Fruit fly (Drosophila melanogaster) whole organism, embryonic: ENCODE results near the gene Gyc89Da.

Experiments
- Antp ChIP-seq: fragments of 200-800 bp; sonication (Bioruptor generic); optimal IDR thresholded peaks from 3 replicates; lab custom pipeline; 2016; ENCODE audit warnings: missing biosample characterization, missing genetic modification characterization
- CG11247 ChIP-seq: fragments of 200-800 bp; sonication (Bioruptor generic); IDR thresholded peaks from 2 replicates; pipeline ENCODE4 v1.3.6; 2022; ENCODE audit warnings: missing biosample characterization, missing genetic modification characterization
- CG12236 ChIP-seq: fragments of 200-800 bp; sonication (Bioruptor generic); optimal IDR thresholded peaks from 2 replicates; lab custom pipeline; 2016; ENCODE audit warnings: missing biosample characterization, missing genetic modification characterization
- CG13123 ChIP-seq: fragments of 200-800 bp; sonication (Bioruptor generic); optimal IDR thresholded peaks from 2 replicates; lab custom pipeline; 2016; ENCODE audit warnings: missing biosample characterization, missing genetic modification characterization
- CG1529 ChIP-seq: fragments of 200-800 bp; sonication (Bioruptor generic); optimal IDR thresholded peaks from 3 replicates; lab custom pipeline; 2018; ENCODE audit warnings: missing biosample characterization, missing genetic modification characterization
- CG16779 ChIP-seq: fragments of 200-800 bp; sonication (Bioruptor generic); IDR thresholded peaks from 2 replicates; pipeline ENCODE4 v1.3.6; 2022; ENCODE audit warnings: missing biosample characterization, missing genetic modification characterization
- CG17328 ChIP-seq: fragments of 200-800 bp; sonication (Bioruptor generic); IDR thresholded peaks from 2 replicates; pipeline ENCODE4 v1.3.6; 2022; ENCODE audit warnings: missing biosample characterization, missing genetic modification characterization
- CG17829 ChIP-seq: fragments of 200-800 bp; optimal IDR thresholded peaks from 2 replicates; lab custom pipeline; 2019; ENCODE audit warnings: missing biosample characterization, mild to moderate bottlenecking, missing genetic modification characterization, moderate library complexity
- CG18476 ChIP-seq: fragments of 200-800 bp; sonication (Bioruptor generic); optimal IDR thresholded peaks from 2 replicates; lab custom pipeline; 2016; ENCODE audit warnings: missing biosample characterization, mild to moderate bottlenecking, missing genetic modification characterization
- CG2202 ChIP-seq: fragments of 200-800 bp; sonication (Bioruptor generic); optimal IDR thresholded peaks from 2 replicates; lab custom pipeline; 2018; ENCODE audit warnings: missing biosample characterization, mild to moderate bottlenecking, missing genetic modification characterization
- CG3065 ChIP-seq: fragments of 200-800 bp; sonication (Bioruptor generic); optimal IDR thresholded peaks from 2 replicates; lab custom pipeline; 2016; ENCODE audit warnings: missing biosample characterization, missing genetic modification characterization
- CG31365 ChIP-seq: fragments of 200-800 bp; sonication (Bioruptor generic); optimal IDR thresholded peaks from 2 replicates; lab custom pipeline; 2018; ENCODE audit warnings: missing biosample characterization, mild to moderate bottlenecking, missing genetic modification characterization
- CG3407 ChIP-seq: fragments of 200-800 bp; sonication (Bioruptor generic); optimal IDR thresholded peaks from 2 replicates; lab custom pipeline; 2018; ENCODE audit warnings: missing biosample characterization, mild to moderate bottlenecking, missing genetic modification characterization
- CG34224 ChIP-seq: fragments of 200-800 bp; sonication (Bioruptor generic); IDR thresholded peaks from 3 replicates; pipeline ENCODE4 v1.3.6; 2022; ENCODE audit warnings: missing biosample characterization, missing genetic modification characterization; ENCODE audit not compliant: partially characterized antibody
- CG34422 ChIP-seq: fragments of 200-800 bp; sonication (Bioruptor generic); IDR thresholded peaks from 3 replicates; pipeline ENCODE4 v1.3.6; 2022; ENCODE audit warnings: missing biosample characterization, missing genetic modification characterization
- CG3726 ChIP-seq: fragments of 200-800 bp; sonication (Bioruptor generic); IDR thresholded peaks from 3 replicates; pipeline ENCODE4, ENCODE4 v1.3.6; 2022; ENCODE audit warnings: missing biosample characterization, missing genetic modification characterization
- CG42726 ChIP-seq: fragments of 200-800 bp; sonication (Bioruptor generic); IDR thresholded peaks from 2 replicates; pipeline ENCODE4 v1.3.6; 2022; ENCODE audit warnings: missing biosample characterization, missing genetic modification characterization; ENCODE audit not compliant: partially characterized antibody
- CG6689 ChIP-seq: fragments of 200-800 bp; sonication (Bioruptor generic); IDR thresholded peaks from 2 replicates; pipeline ENCODE4 v1.3.6; 2022; ENCODE audit warnings: missing biosample characterization, missing genetic modification characterization
- CG7372 ChIP-seq: fragments of 200-800 bp; sonication (Bioruptor generic); IDR thresholded peaks from 2 replicates; pipeline ENCODE4 v1.3.6; 2022; ENCODE audit warnings: missing biosample characterization, missing genetic modification characterization
- CG8388 ChIP-seq: fragments of 200-800 bp; sonication (Bioruptor generic); optimal IDR thresholded peaks from 2 replicates; lab custom pipeline; 2019; ENCODE audit warnings: missing biosample characterization, mild to moderate bottlenecking, missing genetic modification characterization, moderate library complexity
- CkIIα-i1 ChIP-seq: fragments of 200-800 bp; sonication (Bioruptor generic); IDR thresholded peaks from 2 replicates; pipeline ENCODE4 v1.3.6; 2022; ENCODE audit warnings: missing biosample characterization, missing genetic modification characterization
- Deaf1 ChIP-seq: fragments of 200-800 bp; optimal IDR thresholded peaks from 3 replicates; lab custom pipeline; 2019; ENCODE audit warnings: missing biosample characterization, mild to moderate bottlenecking, missing genetic modification characterization, moderate library complexity
- Dll ChIP-seq: fragments of 200-800 bp; sonication (Bioruptor generic); IDR thresholded peaks from 4 replicates; pipeline ENCODE4 v1.3.6; 2022; ENCODE audit warnings: missing biosample characterization, missing genetic modification characterization; ENCODE audit not compliant: partially characterized antibody
- H15 ChIP-seq: fragments of 200-800 bp; sonication (Bioruptor generic); IDR thresholded peaks from 3 replicates; pipeline ENCODE4 v1.3.6; 2022; ENCODE audit warnings: missing biosample characterization, missing genetic modification characterization
- Hr3 ChIP-seq: fragments of 200-800 bp; sonication (Bioruptor generic); optimal IDR thresholded peaks from 3 replicates; lab custom pipeline; 2016; ENCODE audit warnings: missing biosample characterization, missing genetic modification characterization
- Opbp ChIP-seq: fragments of 200-800 bp; sonication (Bioruptor generic); IDR thresholded peaks from 3 replicates; pipeline ENCODE4 v1.3.6; 2022; ENCODE audit warnings: missing biosample characterization, missing genetic modification characterization; ENCODE audit not compliant: partially characterized antibody
- Poxn ChIP-seq: fragments of 200-800 bp; sonication (Bioruptor generic); IDR thresholded peaks from 2 replicates; pipeline ENCODE4 v1.3.6; 2022; ENCODE audit warnings: missing biosample characterization, missing genetic modification characterization
- Ptx1 ChIP-seq: fragments of 200-800 bp; sonication (Bioruptor generic); IDR thresholded peaks from 2 replicates; pipeline ENCODE4 v1.3.6; 2022; ENCODE audit warnings: missing biosample characterization, missing genetic modification characterization
- Sox102F ChIP-seq: fragments of 200-800 bp; sonication (Bioruptor generic); optimal IDR thresholded peaks from 2 replicates; lab custom pipeline; 2018; ENCODE audit warnings: missing biosample characterization, mild to moderate bottlenecking, missing genetic modification characterization, moderate library complexity
- Tbp ChIP-seq: fragments of >200 bp; optimal IDR thresholded peaks from 2 replicates; lab custom pipeline; 2018; ENCODE audit warnings: missing biosample characterization, missing genetic modification characterization
- bab2 ChIP-seq: fragments of 200-800 bp; sonication (Bioruptor generic); optimal IDR thresholded peaks from 2 replicates; lab custom pipeline; 2016; ENCODE audit warnings: missing biosample characterization, missing genetic modification characterization
- btn ChIP-seq: fragments of 200-800 bp; sonication (Bioruptor generic); optimal IDR thresholded peaks from 2 replicates; lab custom pipeline; 2016; ENCODE audit warnings: missing biosample characterization, missing genetic modification characterization
- ci ChIP-seq: fragments of 200-800 bp; sonication (Bioruptor generic); IDR thresholded peaks from 3 replicates; pipeline ENCODE4 v1.3.6; 2022; ENCODE audit warnings: missing biosample characterization, missing genetic modification characterization
- crol ChIP-seq: fragments of 200-800 bp; sonication (Bioruptor generic); IDR thresholded peaks from 2 replicates; pipeline ENCODE4 v1.3.6; 2022; ENCODE audit warnings: missing biosample characterization, missing genetic modification characterization
- danr ChIP-seq: fragments of 200-800 bp; sonication (Bioruptor generic); IDR thresholded peaks from 2 replicates; pipeline ENCODE4 v1.3.6; 2022; ENCODE audit warnings: missing biosample characterization, missing genetic modification characterization
- dmrt11E ChIP-seq: fragments of 200-800 bp; sonication (Bioruptor generic); optimal IDR thresholded peaks from 3 replicates; lab custom pipeline; 2018; ENCODE audit warnings: missing biosample characterization, mild to moderate bottlenecking, missing genetic modification characterization, moderate library complexity
- ftz-f1 ChIP-seq: fragments of 200-800 bp; sonication (Bioruptor generic); optimal IDR thresholded peaks from 2 replicates; lab custom pipeline; 2016; ENCODE audit warnings: missing biosample characterization, missing genetic modification characterization
- hbn ChIP-seq: fragments of 200-800 bp; sonication (Bioruptor generic); IDR thresholded peaks from 2 replicates; pipeline ENCODE4 v1.3.6; 2022; ENCODE audit warnings: missing biosample characterization, missing genetic modification characterization; ENCODE audit not compliant: partially characterized antibody
- ken ChIP-seq: fragments of 200-800 bp; sonication (Bioruptor generic); IDR thresholded peaks from 3 replicates; pipeline ENCODE4 v1.3.6; 2022; ENCODE audit warnings: missing biosample characterization, missing genetic modification characterization
- kni ChIP-seq: fragments of 200-800 bp; sonication (Bioruptor generic); optimal IDR thresholded peaks from 3 replicates; lab custom pipeline; 2017; ENCODE audit warnings: mild to moderate bottlenecking, missing biosample characterization, missing genetic modification reagents, missing genetic modification characterization
- lab ChIP-seq: fragments of 200-800 bp; sonication (Bioruptor generic); optimal IDR thresholded peaks from 3 replicates; lab custom pipeline; 2017; ENCODE audit warnings: missing biosample characterization, missing genetic modification characterization, mild to moderate bottlenecking, moderate library complexity, missing genetic modification reagents
- nerfin-1 ChIP-seq: fragments of 200-800 bp; sonication (Bioruptor generic); optimal IDR thresholded peaks from 3 replicates; lab custom pipeline; 2019; ENCODE audit warnings: missing biosample characterization, mild to moderate bottlenecking, missing genetic modification characterization, moderate library complexity
- org-1 ChIP-seq: fragments of 200-800 bp; sonication (Bioruptor generic); optimal IDR thresholded peaks from 2 replicates; lab custom pipeline; 2017; ENCODE audit warnings: missing biosample characterization, missing genetic modification characterization
- ranshi ChIP-seq: fragments of 200-800 bp; sonication (Bioruptor generic); IDR thresholded peaks from 2 replicates; pipeline ENCODE4 v1.3.6; 2022; ENCODE audit warnings: missing biosample characterization, missing genetic modification characterization
- run ChIP-seq: fragments of 200-800 bp; sonication (Bioruptor generic); optimal IDR thresholded peaks from 3 replicates; lab custom pipeline; 2018; ENCODE audit warnings: missing biosample characterization, mild to moderate bottlenecking, missing genetic modification characterization
- slbo ChIP-seq: fragments of 200-800 bp; sonication (Bioruptor generic); IDR thresholded peaks from 2 replicates; pipeline ENCODE4 v1.3.6; 2022; ENCODE audit warnings: missing biosample characterization, missing genetic modification characterization
- slou ChIP-seq: fragments of 200-800 bp; sonication (Bioruptor generic); optimal IDR thresholded peaks from 3 replicates; lab custom pipeline; 2016; ENCODE audit warnings: missing biosample characterization, missing genetic modification characterization
- sug ChIP-seq: fragments of 200-800 bp; optimal IDR thresholded peaks from 2 replicates; lab custom pipeline; 2019; ENCODE audit warnings: missing biosample characterization, mild to moderate bottlenecking, missing genetic modification characterization, moderate library complexity
- tgo ChIP-seq: fragments of 200-800 bp; sonication (Bioruptor generic); IDR thresholded peaks from 3 replicates; pipeline ENCODE4 v1.3.6; 2022; ENCODE audit warnings: missing biosample characterization, missing genetic modification characterization
- tio ChIP-seq: fragments of 200-800 bp; sonication (Bioruptor generic); optimal IDR thresholded peaks from 2 replicates; lab custom pipeline; 2017; ENCODE audit warnings: missing biosample characterization, missing genetic modification characterization, inconsistent platforms
- unpg ChIP-seq: fragments of 200-800 bp; sonication (Bioruptor generic); optimal IDR thresholded peaks from 3 replicates; lab custom pipeline; 2018; ENCODE audit warnings: missing biosample characterization, mild to moderate bottlenecking, missing genetic modification characterization, moderate library complexity
- yki ChIP-seq: fragments of >200 bp; optimal IDR thresholded peaks from 3 replicates; lab custom pipeline; 2018

Gene Gyc89Da

dm6 chr3R:16442937-16443336 lies 29.5 kb upstream of the Gyc89Da start, which contains the start of the genes Ttc1 and CG14882 (continued):
- TF ChIP-seq run (tag; lab: Kevin White, UChicago) (peak; percentile 7), btn (GFP tag; lab: Kevin White, UChicago) (peak; percentile 44), nerfin-1 (peak; percentile 58), CG34422 (GFP tag; lab: Robert Waterston, UW) (peak; percentile 93), sug (tag; lab: Kevin White, UChicago) (peak; percentile 81), bab2 (GFP tag; lab: Kevin White, UChicago) (peak; percentile 90), Opbp (peak; percentile 42; the same call in 1 of the 3 replicates), CkIIα-i1 (GFP tag; lab: Robert Waterston, UW) (no peak), CG18476 (peak; percentile 39), Ptx1 (peak; percentile 91), CG3726 (GFP tag; lab: Robert Waterston, UW) (peak; percentile 68; the same call in 2 of the 3 replicates), CG17328 (GFP tag; lab: Robert Waterston, UW) (peak; percentile 94), CG2202 (tag; lab: Kevin White, UChicago) (peak; percentile 64), CG6689 (peak; percentile 93), tgo (GFP tag; lab: Robert Waterston, UW) (peak; percentile 93), crol (0 out of 2 replicates have a peak, but pooled peaks have one; percentile 23), CG3065 (GFP tag; lab: Kevin White, UChicago) (peak; percentile 57), Hr3 (GFP tag; lab: Kevin White, UChicago) (peak; percentile 86), danr (GFP tag; lab: Robert Waterston, UW) (no peak; the same call in 1 of the 2 replicates), hbn (peak; percentile 58), slbo (peak; percentile 95), CG42726 (GFP tag; lab: Robert Waterston, UW) (no peak), CG13123 (GFP tag; lab: Kevin White, UChicago) (peak; percentile 84), org-1 (GFP tag; lab: Kevin White, UChicago) (no peak), CG1529 (GFP tag; lab: Kevin White, UChicago) (peak; percentile 62), Sox102F (GFP tag; lab: Kevin White, UChicago) (no peak), tio (GFP tag; lab: Kevin White, UChicago) (no peak), CG17829 (tag; lab: Kevin White, UChicago) (peak; percentile 84), Dll (GFP tag; lab: Robert Waterston, UW) (peak; percentile 53; the same call in 2 of the 4 replicates), CG16779 (GFP tag; lab: Robert Waterston, UW) (peak; percentile 55), CG11247 (GFP tag; lab: Robert Waterston, UW) (peak; percentile 89), Deaf1 (tag; lab: Kevin White, UChicago) (no peak), CG3407 (peak; percentile 65), yki (lab: Kevin White, UChicago) (no peak), ranshi (peak; percentile 82), slou (GFP tag; lab: Kevin White, UChicago) (peak; percentile 74), Tbp (no peak), lab (GFP tag; lab: Kevin White, UChicago) (no peak), unpg (peak; percentile 86), ci (peak; percentile 95), CG8388 (GFP tag; lab: Kevin White, UChicago) (peak; percentile 77), CG31365 (no peak), dmrt11E (peak; percentile 81), Antp (GFP tag; lab: Kevin White, UChicago) (peak; percentile 79), H15 (GFP tag; lab: Robert Waterston, UW) (peak; percentile 87), CG34224 (peak; percentile 54; the same call in 2 of the 3 replicates), Poxn (peak; percentile 76), ken (GFP tag; lab: Robert Waterston, UW) (peak; percentile 95), CG12236 (GFP tag; lab: Kevin White, UChicago) (peak; percentile 71), ftz-f1 (peak; percentile 57), kni (no peak), CG7372 (GFP tag; lab: Robert Waterston, UW) (peak; percentile 72)
